Worm (Caenorhabditis elegans): ENCODE measurements around the gene F17E9.16.

F17E9.16 gene

DNA sequence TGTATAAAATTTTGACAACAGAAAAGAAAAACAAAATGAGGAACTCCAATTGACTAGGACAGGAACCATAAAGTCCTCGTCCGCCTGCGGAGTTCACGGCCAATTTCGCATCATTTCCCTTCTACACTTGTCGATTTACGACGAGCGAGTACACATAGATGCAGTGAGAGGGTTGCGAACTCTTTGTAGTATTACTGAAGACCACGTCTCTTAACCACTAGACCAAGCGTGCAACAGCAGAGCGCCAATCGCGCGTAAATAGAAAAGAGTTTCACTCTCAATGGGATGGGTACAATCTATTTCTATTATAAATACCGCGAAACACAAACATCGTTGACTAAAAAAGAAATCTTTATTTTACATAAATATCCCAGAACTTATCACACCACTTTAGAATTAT lies 23.2 kb downstream of the F17E9.16 start (continued):
- TF ChIP-seq mes-2 (tag; optimal IDR thresholded peaks at IDR 0.05; ENCODE audit: poor library complexity, severe bottlenecking), result peak; percentile 89
- TF ChIP-seq unc-130 (GFP tag; optimal IDR thresholded peaks at IDR 0.05), result peak; percentile 71
- TF ChIP-seq aly-2 (tag; optimal IDR thresholded peaks at IDR 0.05), result no peak
- no peak for TF ChIP-seq F44E2.7 (GFP tag; IDR thresholded peaks at IDR 0.05)
- peak; percentile 48 for TF ChIP-seq nhr-77 (tag; optimal IDR thresholded peaks at IDR 0.05)
- TF ChIP-seq spr-3 (GFP tag; optimal IDR thresholded peaks at IDR 0.05), result peak; percentile 51
- TF ChIP-seq lin-38 (GFP tag; IDR thresholded peaks at IDR 0.05), result peak; percentile 79
- TF ChIP-seq nhr-237 (tag; optimal IDR thresholded peaks at IDR 0.05), result no peak
- peak; percentile 88 for TF ChIP-seq hmg-1.1 (GFP tag; IDR thresholded peaks at IDR 0.05)
- peak; percentile 87 for TF ChIP-seq mep-1 (tag; optimal IDR thresholded peaks at IDR 0.05)
- TF ChIP-seq ceh-82 (tag; optimal IDR thresholded peaks at IDR 0.05), result no peak
- TF ChIP-seq ZK546.5 (tag; optimal IDR thresholded peaks at IDR 0.05), result no peak
- TF ChIP-seq vab-7 (GFP tag; IDR thresholded peaks at IDR 0.05), result peak; percentile 74
- peak; percentile 84 for TF ChIP-seq egl-43 (GFP tag; IDR thresholded peaks at IDR 0.05)
- TF ChIP-seq dpl-1 (GFP tag; optimal IDR thresholded peaks at IDR 0.05), result peak; percentile 46
- TF ChIP-seq set-16 (GFP tag; IDR thresholded peaks at IDR 0.05), result no peak
- no peak for TF ChIP-seq F10B5.3 (tag; optimal IDR thresholded peaks at IDR 0.05)
- TF ChIP-seq T20F7.1 (GFP tag; optimal IDR thresholded peaks at IDR 0.05), result peak; percentile 73
- peak; percentile 57 for TF ChIP-seq ztf-7 (tag; optimal IDR thresholded peaks at IDR 0.05)
- TF ChIP-seq zip-2 (tag; optimal IDR thresholded peaks at IDR 0.05), result peak; percentile 13
- TF ChIP-seq daf-16 (GFP tag; optimal IDR thresholded peaks at IDR 0.05), result peak; percentile 42 to 88
- TF ChIP-seq daf-16 (tag; optimal IDR thresholded peaks at IDR 0.05), result peak; percentile 85
- peak; percentile 41; the same call in 1 of the 2 replicates for TF ChIP-seq ZK337.2 (GFP tag; IDR thresholded peaks at IDR 0.05)
- TF ChIP-seq spr-1 (tag; optimal IDR thresholded peaks at IDR 0.05), result peak; percentile 32
- TF ChIP-seq fkh-10 (GFP tag; optimal IDR thresholded peaks at IDR 0.05), result no peak
- TF ChIP-seq ceh-28 (tag; optimal IDR thresholded peaks at IDR 0.05), result no peak
- TF ChIP-seq lin-15B (tag; optimal IDR thresholded peaks at IDR 0.05), result no peak
- no peak for TF ChIP-seq unc-39 (tag; optimal IDR thresholded peaks at IDR 0.05)
- no peak for TF ChIP-seq attf-4 (tag; optimal IDR thresholded peaks at IDR 0.05)
- TF ChIP-seq daf-19 (GFP tag; conservative IDR thresholded peaks at IDR 0.05), result peak; percentile 88
- peak; percentile 57; the same call in 1 of the 2 replicates for TF ChIP-seq tra-1 (GFP tag; IDR thresholded peaks at IDR 0.05)
- TF ChIP-seq Y48G9A.11 (GFP tag; IDR thresholded peaks at IDR 0.05), result peak; percentile 68
- TF ChIP-seq egl-27 (tag; optimal IDR thresholded peaks at IDR 0.05), result no peak
- TF ChIP-seq lin-13 (GFP tag; optimal IDR thresholded peaks at IDR 0.05), result peak; percentile 71
- TF ChIP-seq zfp-2 (tag; optimal IDR thresholded peaks at IDR 0.05), result peak; percentile 21
- peak; percentile 68; the same call in 1 of the 2 replicates for TF ChIP-seq dmd-9 (GFP tag; IDR thresholded peaks at IDR 0.05)
- TF ChIP-seq hlh-30 (tag; optimal IDR thresholded peaks at IDR 0.05; ENCODE audit: insufficient read depth), result peak; percentile 64
- TF ChIP-seq aha-1 (tag), result peak; percentile 96
- TF ChIP-seq saeg-2 (GFP tag; IDR thresholded peaks at IDR 0.05), result no peak
- peak; percentile 77; the same call in 1 of the 2 replicates for TF ChIP-seq ctbp-1 (GFP tag; IDR thresholded peaks at IDR 0.05)
- TF ChIP-seq fos-1 (tag; optimal IDR thresholded peaks at IDR 0.05), result no peak
- no peak for TF ChIP-seq mxl-2 (GFP tag; conservative IDR thresholded peaks at IDR 0.05)
- TF ChIP-seq nhr-42 (GFP tag; IDR thresholded peaks at IDR 0.05), result peak; percentile 76
- peak; percentile 62 for TF ChIP-seq Y5F2A.4 (GFP tag; optimal IDR thresholded peaks at IDR 0.05)
- TF ChIP-seq mxl-3 (GFP tag; optimal IDR thresholded peaks at IDR 0.05), result peak; percentile 45
- TF ChIP-seq gei-8 (GFP tag; optimal IDR thresholded peaks at IDR 0.05), result peak; percentile 29
- peak; percentile 67 for TF ChIP-seq hlh-11 (tag; optimal IDR thresholded peaks at IDR 0.05)
- peak; percentile 83 for TF ChIP-seq Y105C5A.15 (GFP tag; IDR thresholded peaks at IDR 0.05)
- no peak for TF ChIP-seq nhr-76 (tag; optimal IDR thresholded peaks at IDR 0.05)
- 0 out of 2 replicates have a peak, but pooled peaks have one; percentile 53 for TF ChIP-seq madf-9 (GFP tag; conservative IDR thresholded peaks at IDR 0.05)
- peak in 1 of 2 experiments; percentile 62 for TF ChIP-seq hif-1 (tag; optimal IDR thresholded peaks at IDR 0.05)
- TF ChIP-seq daf-8 (GFP tag; IDR thresholded peaks at IDR 0.05), result no peak
